Fruit fly (Drosophila melanogaster) whole organism, embryonic: ENCODE data around the gene dmrt11E.

ENCODE experiments used
- Aef1 ChIP-seq: fragments of 200-800 bp; sonication (Bioruptor generic); IDR thresholded peaks from 3 replicates; pipeline ENCODE4 v1.3.6; 2022; ENCODE audit warnings: missing biosample characterization, missing genetic modification characterization
- Asciz ChIP-seq: fragments of 200-800 bp; sonication (Bioruptor generic); optimal IDR thresholded peaks from 2 replicates; lab custom pipeline; 2017; ENCODE audit warnings: missing biosample characterization, mild to moderate bottlenecking, missing genetic modification characterization, missing genetic modification reagents
- CG10321 ChIP-seq: fragments of 200-800 bp; sonication (Bioruptor generic); IDR thresholded peaks from 2 replicates; pipeline ENCODE4 v1.3.6; 2022; ENCODE audit warnings: missing biosample characterization, missing genetic modification characterization
- CG10366 ChIP-seq: fragments of 200-800 bp; sonication (Bioruptor generic); IDR thresholded peaks from 2 replicates; pipeline ENCODE4 v1.3.6; 2022; ENCODE audit warnings: missing biosample characterization, missing genetic modification characterization
- CG12236 ChIP-seq: fragments of 200-800 bp; sonication (Bioruptor generic); optimal IDR thresholded peaks from 2 replicates; lab custom pipeline; 2016; ENCODE audit warnings: missing biosample characterization, missing genetic modification characterization
- CG12299 ChIP-seq: fragments of 200-800 bp; sonication (Bioruptor generic); optimal IDR thresholded peaks from 2 replicates; lab custom pipeline; 2018; ENCODE audit warnings: missing biosample characterization, mild to moderate bottlenecking, missing genetic modification characterization
- CG12659 ChIP-seq: fragments of 200-800 bp; sonication (Bioruptor generic); optimal IDR thresholded peaks from 3 replicates; lab custom pipeline; 2017; ENCODE audit warnings: mild to moderate bottlenecking, missing biosample characterization, missing genetic modification reagents, missing genetic modification characterization
- CG14965 ChIP-seq: fragments of 200-800 bp; sonication (Bioruptor generic); optimal IDR thresholded peaks from 2 replicates; lab custom pipeline; 2016; ENCODE audit warnings: missing biosample characterization, missing genetic modification characterization, borderline replicate concordance
- CG15011 ChIP-seq: fragments of 200-800 bp; sonication (Bioruptor generic); optimal IDR thresholded peaks from 3 replicates; lab custom pipeline; 2018; ENCODE audit warnings: missing biosample characterization, mild to moderate bottlenecking, missing genetic modification characterization
- CG15514 ChIP-seq: fragments of 200-800 bp; sonication (Bioruptor generic); optimal IDR thresholded peaks from 3 replicates; lab custom pipeline; 2017; ENCODE audit warnings: missing biosample characterization, missing genetic modification characterization, mild to moderate bottlenecking, moderate library complexity, missing genetic modification reagents
- CG15696 ChIP-seq: fragments of 200-800 bp; sonication (Bioruptor generic); optimal IDR thresholded peaks from 2 replicates; lab custom pipeline; 2019; ENCODE audit warnings: missing biosample characterization, mild to moderate bottlenecking, missing genetic modification characterization, moderate library complexity
- CG16815 ChIP-seq: fragments of 200-800 bp; sonication (Bioruptor generic); optimal IDR thresholded peaks from 3 replicates; lab custom pipeline; 2017; ENCODE audit warnings: missing biosample characterization, mild to moderate bottlenecking, missing genetic modification characterization
- CG31388 ChIP-seq: fragments of 200-800 bp; sonication (Bioruptor generic); optimal IDR thresholded peaks from 2 replicates; lab custom pipeline; 2016; ENCODE audit warnings: missing biosample characterization, missing genetic modification characterization
- CG3163 ChIP-seq: fragments of 200-800 bp; sonication (Bioruptor generic); optimal IDR thresholded peaks from 3 replicates; lab custom pipeline; 2016; ENCODE audit warnings: missing biosample characterization, missing genetic modification characterization
- CG32532 ChIP-seq: fragments of 200-800 bp; sonication (Bioruptor generic); IDR thresholded peaks from 2 replicates; pipeline ENCODE4 v1.3.6; 2022; ENCODE audit warnings: missing biosample characterization, missing genetic modification characterization
- CG32767 ChIP-seq: fragments of 200-800 bp; sonication (Bioruptor generic); IDR thresholded peaks from 2 replicates; pipeline ENCODE4 v1.3.6; 2022; ENCODE audit warnings: missing biosample characterization, missing genetic modification characterization
- CG43689 ChIP-seq: fragments of 200-800 bp; sonication (Bioruptor generic); IDR thresholded peaks from 2 replicates; pipeline ENCODE4 v1.3.6; 2022; ENCODE audit warnings: missing biosample characterization, missing genetic modification characterization
- CG5953 ChIP-seq: fragments of 200-800 bp; sonication (Bioruptor generic); IDR thresholded peaks from 2 replicates; pipeline ENCODE4 v1.3.6; 2022; ENCODE audit warnings: missing biosample characterization, missing genetic modification characterization
- CG8388 ChIP-seq: fragments of 200-800 bp; sonication (Bioruptor generic); optimal IDR thresholded peaks from 2 replicates; lab custom pipeline; 2019; ENCODE audit warnings: missing biosample characterization, mild to moderate bottlenecking, missing genetic modification characterization, moderate library complexity
- Dbx ChIP-seq: fragments of 200-800 bp; sonication (Bioruptor generic); IDR thresholded peaks from 3 replicates; pipeline ENCODE4 v1.3.6; 2022; ENCODE audit warnings: missing biosample characterization, missing genetic modification characterization
- Dfd ChIP-seq, 2 experiments: fragments of >200 bp; optimal IDR thresholded peaks; 2 replicates each; lab custom pipeline; 2017; ENCODE audit warnings: missing biosample characterization in 2 of 2, missing genetic modification characterization in 2 of 2
- Doc2 ChIP-seq: fragments of 200-800 bp; sonication (Bioruptor generic); IDR thresholded peaks from 2 replicates; pipeline ENCODE4 v1.3.6; 2022; ENCODE audit warnings: missing biosample characterization, missing genetic modification characterization
- Drgx ChIP-seq: fragments of 200-800 bp; sonication (Bioruptor generic); IDR thresholded peaks from 2 replicates; pipeline ENCODE4 v1.3.6; 2022; ENCODE audit warnings: missing biosample characterization, missing genetic modification characterization
- ERR ChIP-seq: fragments of 200-800 bp; sonication (Bioruptor generic); optimal IDR thresholded peaks from 2 replicates; lab custom pipeline; 2016; ENCODE audit warnings: missing biosample characterization, missing genetic modification characterization
- Fer2 ChIP-seq: fragments of 200-800 bp; sonication (Bioruptor generic); optimal IDR thresholded peaks from 2 replicates; lab custom pipeline; 2018; ENCODE audit warnings: missing biosample characterization, mild to moderate bottlenecking, missing genetic modification characterization, moderate library complexity
- Lhr ChIP-seq: fragments of 200-800 bp; sonication (Bioruptor generic); optimal IDR thresholded peaks from 3 replicates; lab custom pipeline; 2017; ENCODE audit warnings: mild to moderate bottlenecking, missing biosample characterization, missing genetic modification reagents, missing genetic modification characterization
- Lpt ChIP-seq: fragments of >200 bp; optimal IDR thresholded peaks from 2 replicates; lab custom pipeline; 2018; ENCODE audit warnings: missing biosample characterization, missing genetic modification characterization
- Oli ChIP-seq: fragments of 200-800 bp; sonication (Bioruptor generic); optimal IDR thresholded peaks from 2 replicates; lab custom pipeline; 2018; ENCODE audit warnings: missing biosample characterization, mild to moderate bottlenecking, missing genetic modification characterization, moderate library complexity
- PHDP ChIP-seq: fragments of 200-800 bp; sonication (Bioruptor generic); optimal IDR thresholded peaks from 3 replicates; lab custom pipeline; 2018; ENCODE audit warnings: missing biosample characterization, mild to moderate bottlenecking, missing genetic modification characterization, moderate library complexity
- cato ChIP-seq: fragments of 200-800 bp; sonication (Bioruptor generic); optimal IDR thresholded peaks from 2 replicates; lab custom pipeline; 2016; ENCODE audit warnings: missing biosample characterization, missing genetic modification characterization, borderline replicate concordance
- chinmo ChIP-seq: fragments of 200-800 bp; sonication (Bioruptor generic); IDR thresholded peaks from 4 replicates; pipeline ENCODE4 v1.3.6; 2022; ENCODE audit warnings: missing biosample characterization, missing genetic modification characterization; ENCODE audit not compliant: partially characterized antibody
- crc ChIP-seq: fragments of 200-800 bp; sonication (Bioruptor generic); optimal IDR thresholded peaks from 2 replicates; lab custom pipeline; 2016; ENCODE audit warnings: missing biosample characterization, missing genetic modification characterization
- ewg ChIP-seq: fragments of 200-800 bp; sonication (Bioruptor generic); optimal IDR thresholded peaks from 3 replicates; lab custom pipeline; 2017; ENCODE audit warnings: mild to moderate bottlenecking, missing biosample characterization, missing genetic modification reagents, missing genetic modification characterization
- fru ChIP-seq: fragments of >200 bp; optimal IDR thresholded peaks from 2 replicates; lab custom pipeline; 2017
- her ChIP-seq: fragments of 200-800 bp; sonication (Bioruptor generic); optimal IDR thresholded peaks from 2 replicates; lab custom pipeline; 2016; ENCODE audit warnings: missing biosample characterization, missing genetic modification characterization
- jing ChIP-seq: fragments of 200-800 bp; sonication (Bioruptor generic); optimal IDR thresholded peaks from 2 replicates; lab custom pipeline; 2018; ENCODE audit warnings: missing biosample characterization, mild to moderate bottlenecking, missing genetic modification characterization
- ken ChIP-seq: fragments of 200-800 bp; sonication (Bioruptor generic); IDR thresholded peaks from 3 replicates; pipeline ENCODE4 v1.3.6; 2022; ENCODE audit warnings: missing biosample characterization, missing genetic modification characterization
- lmd ChIP-seq: fragments of 200-800 bp; sonication (Bioruptor generic); IDR thresholded peaks from 2 replicates; pipeline ENCODE4 v1.3.6; 2022; ENCODE audit warnings: missing biosample characterization, missing genetic modification characterization
- lola ChIP-seq, 3 experiments: fragments of >200 bp in 2 of 3; fragments of 200-800 bp in 1 of 3; sonication (Bioruptor generic) in 1 of 3; optimal IDR thresholded peaks; 2 replicates each; lab custom pipeline; 2017 to 2019; ENCODE audit warnings: missing biosample characterization in 3 of 3, missing genetic modification characterization in 3 of 3, mild to moderate bottlenecking in 1 of 3, moderate library complexity in 1 of 3
- luna ChIP-seq: fragments of 200-800 bp; sonication (Bioruptor generic); optimal IDR thresholded peaks from 2 replicates; lab custom pipeline; 2016; ENCODE audit warnings: missing biosample characterization, missing genetic modification characterization
- nmo ChIP-seq: fragments of 200-800 bp; sonication (Bioruptor generic); optimal IDR thresholded peaks from 2 replicates; lab custom pipeline; 2018; ENCODE audit warnings: missing biosample characterization, mild to moderate bottlenecking, missing genetic modification characterization, moderate library complexity
- peb ChIP-seq: fragments of 200-800 bp; sonication (Bioruptor generic); IDR thresholded peaks from 2 replicates; pipeline ENCODE4 v1.3.6; 2022; ENCODE audit warnings: missing biosample characterization, missing genetic modification characterization
- pfk ChIP-seq: fragments of 200-800 bp; sonication (Bioruptor generic); optimal IDR thresholded peaks from 2 replicates; lab custom pipeline; 2018; ENCODE audit warnings: missing biosample characterization, mild to moderate bottlenecking, missing genetic modification characterization, moderate library complexity
- prd ChIP-seq, 3 experiments: fragments of >200 bp in 2 of 3; fragments of 200-800 bp in 1 of 3; sonication (Bioruptor generic) in 1 of 3; optimal IDR thresholded peaks in 2 of 3; IDR thresholded peaks in 1 of 3; 2 replicates in 2 of 3; 3 replicates in 1 of 3; pipeline versions ENCODE4 v1.3.6 to Lab custom; 2017 to 2022; ENCODE audit warnings: missing biosample characterization in 1 of 3, missing genetic modification characterization in 1 of 3
- seq ChIP-seq: fragments of 200-800 bp; sonication (Bioruptor generic); IDR thresholded peaks from 2 replicates; pipeline ENCODE4 v1.3.6; 2022; ENCODE audit warnings: missing biosample characterization, missing genetic modification characterization
- sisA ChIP-seq: fragments of 200-800 bp; sonication (Bioruptor generic); IDR thresholded peaks from 2 replicates; pipeline ENCODE4 v1.3.6; 2022; ENCODE audit warnings: missing biosample characterization, missing genetic modification characterization
- sr ChIP-seq: fragments of 200-800 bp; sonication (Bioruptor generic); IDR thresholded peaks from 3 replicates; pipeline ENCODE4 v1.3.6; 2022; ENCODE audit warnings: missing biosample characterization, missing genetic modification characterization
- wdn ChIP-seq: fragments of 200-800 bp; sonication (Bioruptor generic); IDR thresholded peaks from 2 replicates; pipeline ENCODE4 v1.3.6; 2022; ENCODE audit warnings: missing biosample characterization, missing genetic modification characterization

Gene dmrt11E

dm6 chrX:13332702-13333243, 35.2 kb upstream of the dmrt11E start (continued):
- TF ChIP-seq CG32767 (GFP tag; lab: Robert Waterston, UW) (no peak), ewg (GFP tag; lab: Kevin White, UChicago) (no peak), Drgx (no peak), CG15011 (GFP tag; lab: Kevin White, UChicago) (no peak), peb (GFP tag; lab: Robert Waterston, UW) (no peak), Doc2 (GFP tag; lab: Robert Waterston, UW) (no peak), lola (GFP tag; optimal IDR thresholded peaks at IDR 0.05; lab: Kevin White, UChicago) (no peak)

DNA sequence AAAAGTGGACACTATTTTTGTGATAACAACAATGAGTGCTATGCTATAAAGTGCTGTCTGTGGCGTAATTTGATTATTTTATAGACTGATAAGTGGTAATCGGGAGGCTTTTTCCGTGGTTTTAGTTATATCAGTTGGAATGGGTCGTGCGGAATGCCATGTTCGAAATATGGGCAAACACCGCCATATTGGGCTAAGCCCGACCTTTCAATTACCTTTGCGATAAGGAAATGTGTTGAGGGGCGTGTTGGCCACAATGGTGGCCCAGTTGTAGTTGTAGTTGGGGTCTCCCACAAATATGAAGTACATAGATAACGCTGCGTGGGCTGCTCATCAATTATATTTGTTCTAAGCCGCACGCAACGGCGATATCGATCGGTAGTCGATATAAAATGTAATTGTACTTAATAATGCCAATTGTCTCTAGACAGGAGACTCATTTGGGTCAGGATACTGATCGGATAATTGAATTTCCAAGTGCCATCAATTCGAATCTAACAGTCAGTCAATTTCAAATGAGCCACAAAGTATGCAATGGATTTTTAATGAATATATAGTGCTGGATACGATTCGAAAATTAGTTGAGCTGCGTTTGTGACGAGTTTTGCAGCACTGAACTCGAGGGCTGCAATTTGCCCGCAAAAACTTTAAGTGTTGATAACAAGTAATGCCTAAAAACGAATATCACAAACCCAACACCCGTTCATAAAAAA, 33.4 kb upstream of the dmrt11E start:
- TF ChIP-seq CG15696 (tag; lab: Kevin White, UChicago) = no peak
- TF ChIP-seq CG12659 (GFP tag; lab: Kevin White, UChicago) = peak; percentile 51
- TF ChIP-seq wdn = no peak
- no peak for TF ChIP-seq cato (GFP tag; lab: Kevin White, UChicago)
- TF ChIP-seq Asciz (GFP tag; lab: Kevin White, UChicago) = no peak
- no peak for TF ChIP-seq Oli
- no peak for TF ChIP-seq CG12236 (GFP tag; lab: Kevin White, UChicago)
- TF ChIP-seq CG5953 (GFP tag; lab: Robert Waterston, UW) = no peak
- TF ChIP-seq Lhr (GFP tag; lab: Kevin White, UChicago) = peak; percentile 66
- TF ChIP-seq CG3163 (GFP tag; lab: Kevin White, UChicago) = peak; percentile 31
- TF ChIP-seq Fer2 (tag; lab: Kevin White, UChicago) = no peak
- TF ChIP-seq lmd (GFP tag; lab: Robert Waterston, UW) = no peak; the same call in 1 of the 2 replicates
- peak; percentile 56 for TF ChIP-seq CG15514 (GFP tag; lab: Kevin White, UChicago)
- TF ChIP-seq jing (GFP tag; lab: Kevin White, UChicago) = no peak
- peak; percentile 59; the same call in 1 of the 3 replicates for TF ChIP-seq ken (GFP tag; lab: Robert Waterston, UW)
- peak; percentile 54 for TF ChIP-seq luna
- TF ChIP-seq seq = no peak
- TF ChIP-seq Dbx = 0 out of 3 replicates have a peak, but pooled peaks have one; percentile 45
- TF ChIP-seq Dfd (GFP tag; optimal IDR thresholded peaks at IDR 0.05; lab: Kevin White, UChicago) = no peak
- no peak for TF ChIP-seq fru (lab: Kevin White, UChicago)
- no peak for TF ChIP-seq CG14965 (GFP tag; lab: Kevin White, UChicago)
- no peak for TF ChIP-seq pfk (GFP tag; lab: Kevin White, UChicago)
- TF ChIP-seq CG10321 (GFP tag; lab: Robert Waterston, UW) = no peak
- no peak for TF ChIP-seq Aef1 (GFP tag; lab: Robert Waterston, UW)
- peak; percentile 2 for TF ChIP-seq nmo (GFP tag; lab: Kevin White, UChicago)
- TF ChIP-seq CG43689 (GFP tag; lab: Robert Waterston, UW) = no peak
- no peak for TF ChIP-seq CG10366
- no peak for TF ChIP-seq CG12299 (tag; lab: Kevin White, UChicago)
- TF ChIP-seq Lpt = no peak
- TF ChIP-seq CG16815 (GFP tag; lab: Kevin White, UChicago) = no peak
- TF ChIP-seq sisA (GFP tag; lab: Robert Waterston, UW) = no peak
- TF ChIP-seq CG31388 (GFP tag; lab: Kevin White, UChicago) = no peak
- TF ChIP-seq sr (GFP tag; lab: Robert Waterston, UW) = no peak
- peak; percentile 15 for TF ChIP-seq her (GFP tag; lab: Kevin White, UChicago)
- no peak for TF ChIP-seq crc (GFP tag; lab: Kevin White, UChicago)
- TF ChIP-seq ERR (GFP tag; lab: Kevin White, UChicago) = no peak
- no peak for TF ChIP-seq CG8388
- TF ChIP-seq PHDP (tag; lab: Kevin White, UChicago) = peak; percentile 3
- no peak for TF ChIP-seq CG32532
- no peak for TF ChIP-seq prd (optimal IDR thresholded peaks at IDR 0.05; lab: Kevin White, UChicago)
- no peak for TF ChIP-seq prd (GFP tag; IDR thresholded peaks at IDR 0.05; lab: Robert Waterston, UW)
- no peak for TF ChIP-seq chinmo (GFP tag; lab: Robert Waterston, UW)
